Worm (Caenorhabditis elegans) whole organism, mixed stage, embryonic: ENCODE measurements around the gene col-41.

Experiments
- elt-1 ChIP-seq: sonication (generic microtip); optimal IDR thresholded peaks from 2 replicates; lab custom pipeline; 2017; ENCODE audit warnings: missing genetic modification characterization, mild to moderate bottlenecking, missing compliant biosample characterization, antibody characterized with exemption, moderate library complexity, borderline replicate concordance; ENCODE audit not compliant: insufficient read depth
- lin-13 ChIP-seq: fragments of 150-350 bp; optimal IDR thresholded peaks from 2 replicates; lab custom pipeline; 2014; ENCODE audit warnings: missing biosample characterization, missing genetic modification characterization
- mep-1 ChIP-seq: fragments of 150-350 bp; optimal IDR thresholded peaks from 2 replicates; lab custom pipeline; 2017; ENCODE audit warnings: missing biosample characterization, missing genetic modification reagents, missing genetic modification characterization, inconsistent platforms
- unc-62 ChIP-seq: fragments of 150-350 bp; optimal IDR thresholded peaks from 2 replicates; lab custom pipeline; 2014; ENCODE audit warnings: missing biosample characterization, missing genetic modification reagents, missing genetic modification characterization

DNA sequence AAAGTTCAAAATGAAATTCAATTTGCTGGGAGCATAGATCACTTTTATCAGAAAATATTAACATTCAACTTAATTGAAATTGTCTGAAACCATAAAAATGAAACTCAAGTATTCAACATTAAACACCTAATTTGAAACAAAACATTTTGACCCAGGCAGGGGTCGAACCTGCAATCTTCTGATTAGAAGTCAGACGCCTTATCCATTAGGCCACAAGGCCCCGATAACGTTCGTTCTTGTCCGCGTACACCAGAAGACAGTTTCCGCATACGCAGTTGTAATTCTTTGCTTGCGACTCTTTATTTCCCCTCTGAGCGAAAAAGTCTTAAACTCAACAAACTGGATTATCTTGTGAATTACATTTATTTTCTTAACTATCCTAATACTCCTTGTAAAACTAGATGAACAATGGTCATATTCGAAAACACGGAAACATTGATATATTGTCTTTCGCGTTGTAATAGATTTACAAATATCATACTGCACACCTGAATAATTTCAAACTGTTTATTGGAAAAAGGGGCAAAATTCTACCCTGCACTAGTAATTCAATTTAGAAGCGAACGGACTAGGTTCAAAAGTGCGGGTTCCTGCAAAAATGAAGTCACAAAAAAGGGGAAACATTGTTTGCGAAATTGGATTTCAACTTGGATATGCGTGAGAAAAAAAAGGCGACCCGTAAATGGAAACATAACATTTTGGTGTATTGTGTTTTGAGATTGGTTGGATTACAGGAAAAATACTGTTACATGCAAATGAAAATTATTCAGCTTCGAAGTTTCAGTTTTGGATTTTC is 29.7 kb downstream of the col-41 start:
- TF ChIP-seq unc-62 (GFP tag; lab: Kevin White, UChicago) (no peak), mep-1 (tag; lab: Kevin White, UChicago) (no peak), lin-13 (tag; lab: Kevin White, UChicago) (no peak), elt-1 (tag; lab: Kevin White, UChicago) (no peak)
